Worm (Caenorhabditis elegans): Measurements from ENCODE around the gene F40G9.15.
A peak's percentile ranks its signal among the peaks of the same experiment; 100 is the strongest.

Gene F40G9.15

ce11 chrIII:188426-188888 is 6.3 kb downstream of the F40G9.15 start, which contains the start of gene ubc-20:
Gene ubc-20 (plus strand): TSS chrIII:188838.
- no peak for TF ChIP-seq ceh-24 (tag; optimal IDR thresholded peaks at IDR 0.05)
- TF ChIP-seq ceh-48 (tag; optimal IDR thresholded peaks at IDR 0.05) = peak; percentile 53

DNA sequence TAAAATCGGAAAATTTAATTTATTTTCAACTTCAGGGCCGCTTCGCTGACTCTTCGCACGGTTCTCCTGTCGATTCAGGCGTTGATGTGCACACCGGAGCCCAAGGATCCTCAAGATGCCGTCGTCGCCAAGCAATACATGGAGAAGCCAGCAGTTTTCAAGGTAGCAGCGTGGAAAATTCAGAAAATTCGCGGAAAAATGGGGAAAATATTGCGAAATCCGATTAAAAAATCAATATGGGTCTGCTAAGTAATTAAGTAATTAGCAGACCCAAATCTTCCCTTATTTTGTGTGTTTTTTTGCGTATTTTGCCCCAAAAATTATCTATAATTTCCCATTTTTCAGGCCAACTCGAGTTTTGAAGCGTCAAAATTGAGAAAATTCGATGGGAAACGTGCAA is 7.1 kb downstream of the F40G9.15 start:
- no peak for TF ChIP-seq lim-6 (tag; optimal IDR thresholded peaks at IDR 0.05)
- no peak for TF ChIP-seq npax-4 (tag; optimal IDR thresholded peaks at IDR 0.05)
- no peak for TF ChIP-seq elt-2 (tag; optimal IDR thresholded peaks at IDR 0.05)
- no peak for TF ChIP-seq ref-2 (tag; optimal IDR thresholded peaks at IDR 0.05)
- TF ChIP-seq ztf-16 (tag; optimal IDR thresholded peaks at IDR 0.05) = no peak
- no peak for TF ChIP-seq nhr-11 (tag; optimal IDR thresholded peaks at IDR 0.05)
- TF ChIP-seq pag-3 (tag; optimal IDR thresholded peaks at IDR 0.05; ENCODE audit: borderline replicate concordance) = no peak
- TF ChIP-seq fkh-6 (tag; optimal IDR thresholded peaks at IDR 0.05) = no peak
- no peak for TF ChIP-seq ceh-45 (GFP tag; IDR thresholded peaks at IDR 0.05)
- no peak for TF ChIP-seq hlh-30 (tag; optimal IDR thresholded peaks at IDR 0.05; ENCODE audit: insufficient read depth)
- TF ChIP-seq mec-3 (tag; optimal IDR thresholded peaks at IDR 0.05; ENCODE audit: borderline replicate concordance) = no peak
- no peak for TF ChIP-seq hlh-13 (GFP tag; optimal IDR thresholded peaks at IDR 0.05)
- TF ChIP-seq sdc-2 (tag; optimal IDR thresholded peaks at IDR 0.05) = no peak
- no peak for TF ChIP-seq C38D4.7 (GFP tag; optimal IDR thresholded peaks at IDR 0.05)
- TF ChIP-seq zip-5 (tag; optimal IDR thresholded peaks at IDR 0.05) = no peak
- TF ChIP-seq pax-1 (tag; optimal IDR thresholded peaks at IDR 0.05) = no peak

ce11 chrIII:190686-191085 is 8.5 kb downstream of the F40G9.15 start, which contains the start of gene cox-17:
Gene cox-17 (plus strand): TSS chrIII:190986.
- TF ChIP-seq pqm-1 (tag; optimal IDR thresholded peaks at IDR 0.05) = no peak

DNA sequence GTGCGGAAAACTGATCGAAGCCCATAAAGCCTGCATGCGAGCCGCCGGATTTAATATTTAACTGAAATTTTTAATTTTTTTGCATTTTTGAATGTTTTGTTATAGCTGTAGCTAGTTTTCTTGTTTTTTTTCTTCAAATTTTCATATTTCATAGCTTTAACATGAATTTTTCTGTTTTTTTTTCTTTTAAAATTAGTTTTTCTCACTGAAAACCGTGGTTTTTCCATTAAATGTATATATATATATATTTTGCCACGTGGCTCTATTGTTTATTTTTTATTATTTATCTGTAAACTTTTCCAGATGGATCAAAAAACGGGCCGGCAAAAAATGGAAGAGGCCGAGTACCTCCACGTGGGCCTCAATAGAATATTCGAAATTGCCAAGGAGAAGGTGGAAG is 9.6 kb downstream of the F40G9.15 start, which contains the start of gene sec-20:
sec-20 (plus strand) TSS at position 301 of the 400 bp plus-strand sequence.
- TF ChIP-seq nhr-11 (tag; optimal IDR thresholded peaks at IDR 0.05) (no peak), C08G9.2 (tag; optimal IDR thresholded peaks at IDR 0.05) (no peak), pha-2 (tag; optimal IDR thresholded peaks at IDR 0.05) (no peak), nfya-1 (tag; optimal IDR thresholded peaks at IDR 0.05) (no peak), fax-1 (tag; optimal IDR thresholded peaks at IDR 0.05) (no peak), elt-4 (tag; optimal IDR thresholded peaks at IDR 0.05) (no peak), ceh-31 (tag; optimal IDR thresholded peaks at IDR 0.05) (no peak), rnt-1 (tag; optimal IDR thresholded peaks at IDR 0.05) (no peak)

- TF ChIP-seq lin-11 (tag; optimal IDR thresholded peaks at IDR 0.05) (no peak), tbx-7 (tag; optimal IDR thresholded peaks at IDR 0.05) (no peak), odd-2 (tag; optimal IDR thresholded peaks at IDR 0.05) (no peak), ceh-24 (tag; optimal IDR thresholded peaks at IDR 0.05) (no peak)
Measured at ce11 chrIII:194160-194559, 12.0 kb downstream of the F40G9.15 start, which contains the start of gene F40G9.17. Gene F40G9.17 (plus strand): TSS chrIII:194460.

ce11 chrIII:203953-204352 is 21.8 kb downstream of the F40G9.15 start:
- TF ChIP-seq odd-2 (tag; optimal IDR thresholded peaks at IDR 0.05) (no peak), ceh-48 (tag; optimal IDR thresholded peaks at IDR 0.05) (peak; percentile 69)

DNA sequence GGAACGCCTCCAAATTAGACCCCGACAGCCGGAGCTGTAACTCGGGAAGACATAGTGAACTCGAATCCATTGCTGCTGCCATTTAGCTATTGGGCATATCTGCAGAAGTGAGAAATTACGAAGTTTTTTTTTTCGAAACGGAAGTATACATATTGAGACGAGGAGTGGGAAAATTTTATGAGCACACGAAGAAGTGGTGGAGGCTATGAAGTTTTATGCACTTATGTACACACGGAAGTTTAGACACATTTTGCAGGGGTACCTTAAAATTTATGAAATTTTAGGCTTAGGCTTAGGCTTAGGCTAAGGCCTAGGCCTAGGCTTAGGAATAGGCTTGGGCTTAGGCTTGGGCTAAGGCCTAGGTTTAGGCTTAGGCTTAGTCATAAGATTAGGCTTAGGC is 24.8 kb downstream of the F40G9.15 start, which contains the start of gene W10C4.1:
W10C4.1 (minus strand) TSS at position 101 of the 400 bp plus-strand sequence.
- no peak for TF ChIP-seq ets-4 (tag; optimal IDR thresholded peaks at IDR 0.05)
- TF ChIP-seq ztf-16 (tag; optimal IDR thresholded peaks at IDR 0.05) = no peak
- no peak for TF ChIP-seq pha-4 (tag; optimal IDR thresholded peaks at IDR 0.05)
- TF ChIP-seq ceh-14 (tag; optimal IDR thresholded peaks at IDR 0.05) = no peak
- TF ChIP-seq ahr-1 (tag; optimal IDR thresholded peaks at IDR 0.05) = no peak
- no peak for TF ChIP-seq npax-4 (tag; optimal IDR thresholded peaks at IDR 0.05)
- TF ChIP-seq ceh-48 (tag; optimal IDR thresholded peaks at IDR 0.05) = no peak
- TF ChIP-seq C38D4.7 (GFP tag; optimal IDR thresholded peaks at IDR 0.05) = no peak

All from whole organism, late embryonic.